Worm (Caenorhabditis elegans) whole organism, midembryonic: ENCODE data around the gene nduf-11.

Experiments
- T22C8.4 ChIP-seq: fragments of 200-800 bp; sonication (Bioruptor generic); IDR thresholded peaks from 2 replicates; pipeline ENCODE4 v1.3.6; 2022; ENCODE audit warnings: missing genetic modification characterization, missing compliant biosample characterization
- cog-1 ChIP-seq: sonication (generic microtip); optimal IDR thresholded peaks from 2 replicates; lab custom pipeline; 2016; ENCODE audit warnings: missing genetic modification characterization, missing compliant biosample characterization
- flt-1 ChIP-seq: fragments of 200-800 bp; sonication (Bioruptor generic); IDR thresholded peaks from 2 replicates; pipeline ENCODE4 v1.3.6; 2022; ENCODE audit warnings: missing genetic modification characterization, missing compliant biosample characterization
- klf-2 ChIP-seq: fragments of 200-800 bp; sonication (Bioruptor generic); conservative IDR thresholded peaks from 2 replicates; pipeline ENCODE4 v1.3.6; 2022; ENCODE audit warnings: missing genetic modification reagents, missing genetic modification characterization, missing compliant biosample characterization
- ref-1 ChIP-seq: fragments of 200-800 bp; sonication (Bioruptor generic); conservative IDR thresholded peaks from 2 replicates; pipeline ENCODE4 v1.3.6; 2022; ENCODE audit warnings: missing genetic modification reagents, missing genetic modification characterization, missing compliant biosample characterization
- tab-1 ChIP-seq: fragments of 200-800 bp; sonication (Bioruptor generic); IDR thresholded peaks from 2 replicates; pipeline ENCODE4 v1.3.6; 2022; ENCODE audit warnings: missing genetic modification characterization, missing compliant biosample characterization

DNA sequence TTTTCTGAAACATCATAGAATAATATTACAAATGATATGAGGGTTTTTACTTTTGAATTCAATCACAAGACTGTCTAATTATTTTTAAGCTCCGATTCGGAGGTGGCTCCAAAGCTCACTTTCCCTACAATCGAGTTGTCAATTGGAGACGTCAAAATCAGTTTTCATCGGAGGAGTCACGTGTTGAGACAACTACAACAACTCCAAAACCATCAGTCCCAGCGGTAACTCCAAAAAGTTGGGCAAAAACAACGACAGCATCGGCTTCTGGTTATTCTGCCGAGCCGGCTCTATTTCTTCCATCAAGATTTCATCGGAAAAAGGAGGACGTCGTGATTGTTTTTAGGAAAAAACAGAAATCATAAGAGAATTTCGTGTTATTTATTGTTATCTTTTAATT is 38.7 kb upstream of the nduf-11 start:
- no peak for TF ChIP-seq T22C8.4 (GFP tag; lab: Robert Waterston, UW)
- TF ChIP-seq cog-1 (tag; lab: Kevin White, UChicago) = no peak
- TF ChIP-seq tab-1 (GFP tag; lab: Robert Waterston, UW) = no peak
- no peak for TF ChIP-seq klf-2 (GFP tag; lab: Robert Waterston, UW)
- no peak for TF ChIP-seq flt-1 (GFP tag; lab: Robert Waterston, UW)
- no peak for TF ChIP-seq ref-1
